Worm (Caenorhabditis elegans) whole organism, mixed stage, embryonic: ENCODE results near the gene abu-15.

ENCODE experiments used
- elt-3 ChIP-seq: fragments of 150-350 bp; optimal IDR thresholded peaks from 2 replicates; lab custom pipeline; 2014; ENCODE audit warnings: missing biosample characterization, missing genetic modification characterization
- lsy-2 ChIP-seq: fragments of 150-350 bp; optimal IDR thresholded peaks from 2 replicates; lab custom pipeline; 2014; ENCODE audit warnings: missing biosample characterization, missing genetic modification characterization
- nhr-12 ChIP-seq: fragments of 150-350 bp; optimal IDR thresholded peaks from 2 replicates; lab custom pipeline; 2014; ENCODE audit warnings: missing biosample characterization, missing genetic modification characterization
- sptf-1 ChIP-seq: sonication (generic microtip); optimal IDR thresholded peaks from 2 replicates; lab custom pipeline; 2017; ENCODE audit warnings: mild to moderate bottlenecking, missing genetic modification characterization, moderate library complexity, missing compliant biosample characterization

ce11 chrV:5155516-5155915, 2.9 kb upstream of the abu-15 start, which contains the start of gene srx-38:
- TF ChIP-seq elt-3 (tag; lab: Kevin White, UChicago) (no peak), lsy-2 (tag; lab: Kevin White, UChicago) (no peak), sptf-1 (tag; lab: Kevin White, UChicago) (no peak), nhr-12 (tag; lab: Kevin White, UChicago) (no peak)
